Worm (Caenorhabditis elegans): Measurements from ENCODE around the gene F42A9.11.

Gene F42A9.11

DNA sequence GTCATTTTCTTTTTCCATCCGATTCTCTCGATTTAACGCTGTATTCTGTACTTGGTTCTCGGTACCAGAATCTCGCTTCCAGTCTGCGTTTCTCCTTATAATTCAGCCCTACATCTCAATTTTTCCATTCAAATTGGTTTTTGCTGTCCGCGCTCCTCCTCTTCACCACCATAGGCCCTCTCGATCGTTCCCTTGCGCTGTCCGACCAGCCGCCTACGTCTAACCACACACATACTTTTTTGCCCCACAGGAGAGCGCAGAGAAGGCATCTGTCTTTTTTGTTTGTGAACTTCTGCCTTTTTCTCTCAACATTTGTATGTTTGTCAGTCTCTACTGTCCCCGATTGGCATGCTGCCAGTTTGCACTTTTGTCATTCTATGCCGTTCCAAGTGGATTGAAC lies at the start of gene F42A9.11 (continued):
- no peak for TF ChIP-seq skn-1 (tag; optimal IDR thresholded peaks at IDR 0.05)

DNA sequence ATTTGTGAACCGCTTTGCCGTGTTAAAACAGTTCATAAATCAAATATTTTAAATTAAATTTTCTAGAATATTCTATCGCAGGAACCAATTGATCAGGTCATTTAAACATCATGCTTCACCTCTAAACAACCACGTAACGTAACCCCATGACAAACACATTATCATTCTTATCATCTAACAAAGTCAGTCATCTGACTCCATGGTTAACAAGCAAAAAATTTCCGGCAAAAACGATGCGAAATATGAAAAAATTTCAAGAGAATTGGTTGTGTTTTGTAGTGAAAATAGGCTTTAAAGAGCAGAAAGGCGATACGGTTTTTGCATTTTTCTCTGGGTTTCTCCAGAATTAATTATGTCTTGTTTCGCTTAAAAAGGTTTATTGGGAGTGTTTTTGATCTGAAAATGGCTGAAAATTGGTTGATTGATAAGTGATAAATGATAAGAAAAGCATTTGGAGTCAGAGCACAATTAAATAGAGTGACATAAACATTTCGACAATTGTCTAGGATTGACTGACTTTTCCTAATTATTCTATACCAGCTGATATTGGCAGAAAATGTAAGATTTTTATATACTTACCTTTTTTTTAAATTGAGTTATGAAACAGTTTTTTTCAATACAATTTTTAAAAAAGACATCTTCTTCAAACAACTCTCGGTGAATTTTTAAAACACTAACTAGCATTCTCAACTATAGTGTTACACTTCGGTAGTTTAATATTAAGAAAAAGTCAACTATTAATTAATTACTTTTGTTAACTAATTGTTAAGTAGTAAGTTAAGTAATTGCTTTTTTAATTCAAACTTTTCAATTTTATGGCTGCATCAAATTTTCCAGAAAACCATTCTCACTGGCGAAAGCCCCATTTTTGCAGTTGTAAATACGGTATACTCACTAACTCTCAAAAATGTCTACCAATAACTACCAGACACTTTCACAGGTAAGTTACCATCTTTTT lies 42.1 kb upstream of the F42A9.11 start, which contains the start of gene catp-7:
TSS of gene catp-7 (plus strand) at position 908 of the 958 bp plus-strand sequence.
- TF ChIP-seq fkh-10 (GFP tag; optimal IDR thresholded peaks at IDR 0.05) (no peak), nhr-48 (tag; optimal IDR thresholded peaks at IDR 0.05) (peak; percentile 39), mes-2 (tag; optimal IDR thresholded peaks at IDR 0.05; ENCODE audit: poor library complexity, severe bottlenecking) (peak; percentile 3), hlh-11 (tag; optimal IDR thresholded peaks at IDR 0.05) (peak; percentile 77), daf-16 (GFP tag; optimal IDR thresholded peaks at IDR 0.05) (no peak), daf-16 (tag; optimal IDR thresholded peaks at IDR 0.05) (peak; percentile 88), nhr-77 (tag; optimal IDR thresholded peaks at IDR 0.05) (peak; percentile 1), aha-1 (tag) (peak; percentile 38), ctbp-1 (GFP tag; IDR thresholded peaks at IDR 0.05) (no peak), nhr-10 (tag; optimal IDR thresholded peaks at IDR 0.05) (peak; percentile 74), tra-1 (GFP tag; IDR thresholded peaks at IDR 0.05) (0 out of 2 replicates have a peak, but pooled peaks have one; percentile 6), pqm-1 (tag; optimal IDR thresholded peaks at IDR 0.05) (peak; percentile 65), nhr-102 (tag; optimal IDR thresholded peaks at IDR 0.05) (peak; percentile 58), ceh-82 (tag; optimal IDR thresholded peaks at IDR 0.05) (no peak), hif-1 (tag; optimal IDR thresholded peaks at IDR 0.05) (peak in 1 of 2 experiments; percentile 33), T20F7.1 (GFP tag; optimal IDR thresholded peaks at IDR 0.05) (peak; percentile 36), madf-9 (GFP tag; conservative IDR thresholded peaks at IDR 0.05) (no peak), hlh-30 (tag; optimal IDR thresholded peaks at IDR 0.05; ENCODE audit: insufficient read depth) (peak; percentile 69), dve-1 (tag; optimal IDR thresholded peaks at IDR 0.05; ENCODE audit: insufficient read depth) (peak; percentile 64), lin-1 (GFP tag; IDR thresholded peaks at IDR 0.05) (peak; percentile 11; the same call in 1 of the 2 replicates), arid-1 (GFP tag; conservative IDR thresholded peaks at IDR 0.05) (no peak), nhr-76 (tag; optimal IDR thresholded peaks at IDR 0.05) (no peak), nhr-28 (tag; optimal IDR thresholded peaks at IDR 0.05) (peak; percentile 94)

DNA sequence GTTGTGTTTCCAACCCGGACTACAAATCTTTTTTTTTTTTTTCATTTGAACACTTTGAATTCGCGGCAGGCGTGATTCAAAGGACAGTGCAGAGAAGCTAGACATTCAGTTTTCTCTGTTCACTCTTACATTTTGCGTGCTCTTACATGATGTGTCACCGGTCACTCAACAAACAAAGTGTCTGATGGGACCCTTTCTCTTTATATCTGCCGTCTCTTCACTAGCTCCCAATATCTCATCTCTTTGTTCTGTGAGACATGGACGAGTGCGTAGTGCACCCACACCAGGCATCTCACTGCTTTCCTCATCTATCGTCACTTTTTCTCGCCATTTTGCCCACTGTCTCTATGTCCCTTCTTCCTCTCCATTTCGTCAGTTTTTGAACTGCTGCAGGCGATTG lies 40.4 kb upstream of the F42A9.11 start:
- peak; percentile 9 for TF ChIP-seq nhr-25 (tag; optimal IDR thresholded peaks at IDR 0.05; ENCODE audit: borderline replicate concordance, insufficient read depth)
- no peak; the same call in 1 of the 2 replicates for TF ChIP-seq hmg-1.1 (GFP tag; IDR thresholded peaks at IDR 0.05)
- no peak for TF ChIP-seq saeg-2 (GFP tag; IDR thresholded peaks at IDR 0.05)
- TF ChIP-seq nhr-77 (tag; optimal IDR thresholded peaks at IDR 0.05): no peak
- no peak for TF ChIP-seq ceh-62 (tag; optimal IDR thresholded peaks at IDR 0.05)
- peak in 1 of 2 experiments; percentile 20 for TF ChIP-seq daf-16 (GFP tag; optimal IDR thresholded peaks at IDR 0.05)
- peak; percentile 10 for TF ChIP-seq daf-16 (tag; optimal IDR thresholded peaks at IDR 0.05)
- no peak for TF ChIP-seq nhr-10 (tag; optimal IDR thresholded peaks at IDR 0.05)
- no peak for TF ChIP-seq zfp-2 (tag; optimal IDR thresholded peaks at IDR 0.05)
- peak in 1 of 2 experiments; percentile 84 for TF ChIP-seq unc-62 (GFP tag; optimal IDR thresholded peaks at IDR 0.05 in 1 of 2)
- TF ChIP-seq unc-62 (tag; optimal IDR thresholded peaks at IDR 0.05): peak; percentile 48
- no peak for TF ChIP-seq arid-1 (GFP tag; conservative IDR thresholded peaks at IDR 0.05)
- TF ChIP-seq lin-29 (GFP tag; IDR thresholded peaks at IDR 0.05): no peak
- no peak for TF ChIP-seq egl-27 (tag; optimal IDR thresholded peaks at IDR 0.05)
- no peak for TF ChIP-seq Y48G9A.11 (GFP tag; IDR thresholded peaks at IDR 0.05)
- peak; percentile 71 for TF ChIP-seq hlh-11 (tag; optimal IDR thresholded peaks at IDR 0.05)
- TF ChIP-seq nhr-28 (tag; optimal IDR thresholded peaks at IDR 0.05): peak; percentile 55
- no peak for TF ChIP-seq snpc-1.2 (GFP tag; IDR thresholded peaks at IDR 0.05)
- peak; percentile 10 for TF ChIP-seq nhr-6 (tag; optimal IDR thresholded peaks at IDR 0.05)
- no peak for TF ChIP-seq daf-8 (GFP tag; IDR thresholded peaks at IDR 0.05)
- peak; percentile 75 for TF ChIP-seq mep-1 (tag; optimal IDR thresholded peaks at IDR 0.05)
- peak; percentile 33 for TF ChIP-seq dve-1 (tag; optimal IDR thresholded peaks at IDR 0.05; ENCODE audit: insufficient read depth)
- peak; percentile 71 for TF ChIP-seq rbr-2 (tag; optimal IDR thresholded peaks at IDR 0.05)
- TF ChIP-seq nhr-48 (tag; optimal IDR thresholded peaks at IDR 0.05): peak; percentile 92
- peak; percentile 54; the same call in 1 of the 2 replicates for TF ChIP-seq ZK337.2 (GFP tag; IDR thresholded peaks at IDR 0.05)
- 0 out of 2 replicates have a peak, but pooled peaks have one; percentile 12 for TF ChIP-seq php-3 (GFP tag; IDR thresholded peaks at IDR 0.05)
- TF ChIP-seq hif-1 (tag; optimal IDR thresholded peaks at IDR 0.05): peak in 1 of 2 experiments; percentile 23
- peak; percentile 29 for TF ChIP-seq mxl-3 (GFP tag; optimal IDR thresholded peaks at IDR 0.05)
- TF ChIP-seq nhr-102 (tag; optimal IDR thresholded peaks at IDR 0.05): peak; percentile 21
- no peak for TF ChIP-seq nhr-111 (GFP tag; optimal IDR thresholded peaks at IDR 0.05)
- peak; percentile 53 for TF ChIP-seq dmd-6 (GFP tag; IDR thresholded peaks at IDR 0.05)
